Fruit fly (Drosophila melanogaster) whole organism, embryonic: Measurements from ENCODE around the gene CG7806.

Experiments used
- CG10274 ChIP-seq: fragments of 200-800 bp; sonication (Bioruptor generic); optimal IDR thresholded peaks from 3 replicates; lab custom pipeline; 2017; ENCODE audit warnings: missing biosample characterization, mild to moderate bottlenecking, missing genetic modification characterization
- CG10959 ChIP-seq: fragments of 200-800 bp; sonication (Bioruptor generic); IDR thresholded peaks from 2 replicates; pipeline ENCODE4 v1.3.6; 2022; ENCODE audit warnings: missing biosample characterization, missing genetic modification characterization
- CG12104 ChIP-seq: fragments of 200-800 bp; sonication (Bioruptor generic); optimal IDR thresholded peaks from 3 replicates; lab custom pipeline; 2016; ENCODE audit warnings: missing biosample characterization, missing genetic modification characterization
- CG12155 ChIP-seq: fragments of 200-800 bp; sonication (Bioruptor generic); optimal IDR thresholded peaks from 3 replicates; lab custom pipeline; 2016; ENCODE audit warnings: missing biosample characterization, missing genetic modification characterization
- CG12744 ChIP-seq: fragments of 200-800 bp; sonication (Bioruptor generic); optimal IDR thresholded peaks from 2 replicates; lab custom pipeline; 2016; ENCODE audit warnings: missing biosample characterization, missing genetic modification characterization
- CG14050 ChIP-seq: fragments of 200-800 bp; sonication (Bioruptor generic); IDR thresholded peaks from 3 replicates; pipeline ENCODE4 v1.3.6; 2022; ENCODE audit warnings: missing biosample characterization, missing genetic modification characterization
- CG14965 ChIP-seq: fragments of 200-800 bp; sonication (Bioruptor generic); optimal IDR thresholded peaks from 2 replicates; lab custom pipeline; 2016; ENCODE audit warnings: missing biosample characterization, missing genetic modification characterization, borderline replicate concordance
- CG17328 ChIP-seq: fragments of 200-800 bp; sonication (Bioruptor generic); IDR thresholded peaks from 2 replicates; pipeline ENCODE4 v1.3.6; 2022; ENCODE audit warnings: missing biosample characterization, missing genetic modification characterization
- CG17385 ChIP-seq: fragments of 200-800 bp; sonication (Bioruptor generic); optimal IDR thresholded peaks from 3 replicates; lab custom pipeline; 2018; ENCODE audit warnings: missing biosample characterization, mild to moderate bottlenecking, missing genetic modification characterization
- CG2202 ChIP-seq: fragments of 200-800 bp; sonication (Bioruptor generic); optimal IDR thresholded peaks from 2 replicates; lab custom pipeline; 2018; ENCODE audit warnings: missing biosample characterization, mild to moderate bottlenecking, missing genetic modification characterization
- CG2875 ChIP-seq: fragments of 200-800 bp; sonication (Bioruptor generic); optimal IDR thresholded peaks from 2 replicates; lab custom pipeline; 2017; ENCODE audit warnings: missing biosample characterization, mild to moderate bottlenecking, missing genetic modification characterization, missing genetic modification reagents
- CG31441 ChIP-seq: fragments of 200-800 bp; sonication (Bioruptor generic); IDR thresholded peaks from 2 replicates; pipeline ENCODE4 v1.3.6; 2022; ENCODE audit warnings: missing biosample characterization, missing genetic modification characterization
- CG33557 ChIP-seq: fragments of 200-800 bp; sonication (Bioruptor generic); optimal IDR thresholded peaks from 2 replicates; lab custom pipeline; 2019; ENCODE audit warnings: missing biosample characterization, mild to moderate bottlenecking, missing genetic modification characterization, moderate library complexity
- CG3995 ChIP-seq: fragments of 200-800 bp; sonication (Bioruptor generic); optimal IDR thresholded peaks from 3 replicates; lab custom pipeline; 2016; ENCODE audit warnings: missing biosample characterization, missing genetic modification characterization
- CG6854 ChIP-seq: fragments of 200-800 bp; sonication (Bioruptor generic); optimal IDR thresholded peaks from 3 replicates; lab custom pipeline; 2017; ENCODE audit warnings: missing biosample characterization, mild to moderate bottlenecking, missing genetic modification characterization
- CG7963 ChIP-seq: fragments of 200-800 bp; sonication (Bioruptor generic); IDR thresholded peaks from 3 replicates; pipeline ENCODE4 v1.3.6; 2022; ENCODE audit warnings: missing biosample characterization, missing genetic modification characterization; ENCODE audit not compliant: partially characterized antibody
- CG8478 ChIP-seq: fragments of >200 bp; optimal IDR thresholded peaks from 2 replicates; lab custom pipeline; 2018
- CG8765 ChIP-seq: fragments of 200-800 bp; sonication (Bioruptor generic); IDR thresholded peaks from 2 replicates; pipeline ENCODE4 v1.3.6; 2022; ENCODE audit warnings: missing biosample characterization, missing genetic modification characterization
- CG9932 ChIP-seq: fragments of 200-800 bp; sonication (Bioruptor generic); IDR thresholded peaks from 2 replicates; pipeline ENCODE4 v1.3.6; 2022; ENCODE audit warnings: missing biosample characterization, missing genetic modification characterization
- Dfd ChIP-seq, 2 experiments: fragments of >200 bp; optimal IDR thresholded peaks; 2 replicates each; lab custom pipeline; 2017; ENCODE audit warnings: missing biosample characterization in 2 of 2, missing genetic modification characterization in 2 of 2
- Dip2 ChIP-seq: fragments of 200-800 bp; sonication (Bioruptor generic); IDR thresholded peaks from 2 replicates; pipeline ENCODE4 v1.3.6; 2022; ENCODE audit warnings: missing biosample characterization, missing genetic modification characterization
- Mrtf ChIP-seq: fragments of 200-800 bp; sonication (Bioruptor generic); IDR thresholded peaks from 3 replicates; pipeline ENCODE4 v1.3.6; 2022; ENCODE audit warnings: missing biosample characterization, missing genetic modification characterization
- Nf-YA ChIP-seq: fragments of 200-800 bp; sonication (Bioruptor generic); IDR thresholded peaks from 2 replicates; pipeline ENCODE4 v1.3.6; 2022; ENCODE audit warnings: missing biosample characterization, missing genetic modification characterization
- NfI ChIP-seq: fragments of 200-800 bp; sonication (Bioruptor generic); optimal IDR thresholded peaks from 3 replicates; lab custom pipeline; 2018; ENCODE audit warnings: missing biosample characterization, mild to moderate bottlenecking, missing genetic modification characterization, moderate library complexity
- Optix ChIP-seq: fragments of 200-800 bp; sonication (Bioruptor generic); IDR thresholded peaks from 3 replicates; pipeline ENCODE4 v1.3.6; 2022; ENCODE audit warnings: missing biosample characterization, missing genetic modification characterization
- Ravus ChIP-seq: fragments of 200-800 bp; sonication (Bioruptor generic); IDR thresholded peaks from 2 replicates; pipeline ENCODE4 v1.3.6; 2022; ENCODE audit warnings: missing biosample characterization, missing genetic modification characterization
- abd-A ChIP-seq: fragments of 200-800 bp; sonication (Bioruptor generic); optimal IDR thresholded peaks from 3 replicates; lab custom pipeline; 2019; ENCODE audit warnings: missing biosample characterization, mild to moderate bottlenecking, missing genetic modification characterization, moderate library complexity
- cato ChIP-seq: fragments of 200-800 bp; sonication (Bioruptor generic); optimal IDR thresholded peaks from 2 replicates; lab custom pipeline; 2016; ENCODE audit warnings: missing biosample characterization, missing genetic modification characterization, borderline replicate concordance
- chn ChIP-seq: fragments of 200-800 bp; sonication (Bioruptor generic); optimal IDR thresholded peaks from 2 replicates; lab custom pipeline; 2016; ENCODE audit warnings: missing biosample characterization, missing genetic modification characterization
- da ChIP-seq: fragments of 200-800 bp; sonication (Bioruptor generic); optimal IDR thresholded peaks from 2 replicates; lab custom pipeline; 2016; ENCODE audit warnings: missing biosample characterization, missing genetic modification characterization
- fd102C ChIP-seq: fragments of 200-800 bp; sonication (Bioruptor generic); optimal IDR thresholded peaks from 2 replicates; lab custom pipeline; 2018; ENCODE audit warnings: missing biosample characterization, mild to moderate bottlenecking, missing genetic modification characterization, moderate library complexity
- gem ChIP-seq: fragments of 200-800 bp; sonication (Bioruptor generic); optimal IDR thresholded peaks from 2 replicates; lab custom pipeline; 2019; ENCODE audit warnings: missing biosample characterization, mild to moderate bottlenecking, missing genetic modification characterization, moderate library complexity
- gsb-n ChIP-seq: fragments of 200-800 bp; sonication (Bioruptor generic); optimal IDR thresholded peaks from 3 replicates; lab custom pipeline; 2018; ENCODE audit warnings: missing biosample characterization, mild to moderate bottlenecking, missing genetic modification characterization
- hb ChIP-seq: fragments of 200-800 bp; sonication (Bioruptor generic); IDR thresholded peaks from 3 replicates; pipeline ENCODE4 v1.3.6; 2022; ENCODE audit warnings: missing biosample characterization, missing genetic modification characterization; ENCODE audit not compliant: partially characterized antibody
- ind ChIP-seq: fragments of 200-800 bp; sonication (Bioruptor generic); optimal IDR thresholded peaks from 3 replicates; lab custom pipeline; 2016; ENCODE audit warnings: missing biosample characterization, missing genetic modification characterization
- inv ChIP-seq: fragments of 200-800 bp; sonication (Bioruptor generic); IDR thresholded peaks from 2 replicates; pipeline ENCODE4 v1.3.6; 2022; ENCODE audit warnings: missing biosample characterization, missing genetic modification characterization; ENCODE audit not compliant: partially characterized antibody
- jumu ChIP-seq: fragments of 200-800 bp; sonication (Bioruptor generic); optimal IDR thresholded peaks from 3 replicates; lab custom pipeline; 2016; ENCODE audit warnings: missing biosample characterization, missing genetic modification characterization
- lola ChIP-seq, 3 experiments: fragments of >200 bp in 2 of 3; fragments of 200-800 bp in 1 of 3; sonication (Bioruptor generic) in 1 of 3; optimal IDR thresholded peaks; 2 replicates each; lab custom pipeline; 2017 to 2019; ENCODE audit warnings: missing biosample characterization in 3 of 3, missing genetic modification characterization in 3 of 3, mild to moderate bottlenecking in 1 of 3, moderate library complexity in 1 of 3
- nerfin-2 ChIP-seq: fragments of 200-800 bp; sonication (Bioruptor generic); IDR thresholded peaks from 2 replicates; pipeline ENCODE4 v1.3.6; 2022; ENCODE audit warnings: missing biosample characterization, missing genetic modification characterization; ENCODE audit not compliant: partially characterized antibody
- nmo ChIP-seq: fragments of 200-800 bp; sonication (Bioruptor generic); optimal IDR thresholded peaks from 2 replicates; lab custom pipeline; 2018; ENCODE audit warnings: missing biosample characterization, mild to moderate bottlenecking, missing genetic modification characterization, moderate library complexity
- p53 ChIP-seq: fragments of 200-800 bp; sonication (Bioruptor generic); optimal IDR thresholded peaks from 2 replicates; lab custom pipeline; 2016; ENCODE audit warnings: missing biosample characterization, missing genetic modification characterization
- pita ChIP-seq: fragments of 200-800 bp; sonication (Bioruptor generic); optimal IDR thresholded peaks from 2 replicates; lab custom pipeline; 2017; ENCODE audit warnings: missing biosample characterization, mild to moderate bottlenecking, missing genetic modification characterization
- repo ChIP-seq: fragments of 200-800 bp; sonication (Bioruptor generic); optimal IDR thresholded peaks from 2 replicates; lab custom pipeline; 2016; ENCODE audit warnings: missing biosample characterization, missing genetic modification characterization
- salm ChIP-seq: fragments of 200-800 bp; sonication (Bioruptor generic); optimal IDR thresholded peaks from 2 replicates; lab custom pipeline; 2018; ENCODE audit warnings: missing biosample characterization, mild to moderate bottlenecking, missing genetic modification characterization
- scrt ChIP-seq: fragments of 200-800 bp; sonication (Bioruptor generic); optimal IDR thresholded peaks from 2 replicates; lab custom pipeline; 2018; ENCODE audit warnings: missing biosample characterization, mild to moderate bottlenecking, missing genetic modification characterization, moderate library complexity
- sim ChIP-seq: fragments of 200-800 bp; sonication (Bioruptor generic); IDR thresholded peaks from 2 replicates; pipeline ENCODE4 v1.3.6; 2022; ENCODE audit warnings: missing biosample characterization, missing genetic modification characterization
- ssp ChIP-seq: fragments of 200-800 bp; sonication (Bioruptor generic); IDR thresholded peaks from 2 replicates; pipeline ENCODE4 v1.3.6; 2022; ENCODE audit warnings: missing biosample characterization, missing genetic modification characterization
- usp ChIP-seq: fragments of >200 bp; optimal IDR thresholded peaks from 2 replicates; lab custom pipeline; 2017; ENCODE audit warnings: missing biosample characterization, missing genetic modification characterization
- vvl ChIP-seq: fragments of 200-800 bp; sonication (Bioruptor generic); IDR thresholded peaks from 2 replicates; pipeline ENCODE4 v1.3.6; 2022; ENCODE audit warnings: missing biosample characterization, missing genetic modification characterization
- wek ChIP-seq: fragments of 200-800 bp; sonication (Bioruptor generic); optimal IDR thresholded peaks from 3 replicates; lab custom pipeline; 2018; ENCODE audit warnings: missing biosample characterization, mild to moderate bottlenecking, missing genetic modification characterization, moderate library complexity
- zfh1 ChIP-seq: fragments of 200-800 bp; sonication (Bioruptor generic); IDR thresholded peaks from 3 replicates; pipeline ENCODE4 v1.3.6; 2022; ENCODE audit warnings: missing biosample characterization, missing genetic modification characterization

The CG7806 gene

dm6 chr2L:8266145-8266544 is 45.1 kb upstream of the CG7806 start (continued):
- TF ChIP-seq CG14050 (GFP tag; lab: Robert Waterston, UW) (no peak), CG17385 (GFP tag; lab: Kevin White, UChicago) (peak; percentile 53), CG2875 (GFP tag; lab: Kevin White, UChicago) (peak; percentile 45), zfh1 (peak; percentile 53; the same call in 1 of the 3 replicates), CG2202 (no peak), p53 (GFP tag; lab: Kevin White, UChicago) (no peak), abd-A (tag; lab: Kevin White, UChicago) (no peak), CG14965 (no peak), CG17328 (GFP tag; lab: Robert Waterston, UW) (0 out of 2 replicates have a peak, but pooled peaks have one; percentile 23), CG8765 (GFP tag; lab: Robert Waterston, UW) (no peak), nmo (GFP tag; lab: Kevin White, UChicago) (peak; percentile 74), pita (GFP tag; lab: Kevin White, UChicago) (no peak), ind (GFP tag; lab: Kevin White, UChicago) (peak; percentile 1), ssp (no peak), inv (GFP tag; lab: Robert Waterston, UW) (no peak), repo (GFP tag; lab: Kevin White, UChicago) (no peak), CG10959 (no peak), scrt (peak; percentile 22), Optix (GFP tag; lab: Robert Waterston, UW) (no peak), vvl (peak; percentile 66), Dip2 (GFP tag; lab: Robert Waterston, UW) (no peak; the same call in 1 of the 2 replicates), chn (GFP tag; lab: Kevin White, UChicago) (no peak), gem (tag; lab: Kevin White, UChicago) (peak; percentile 86), Dfd (GFP tag; optimal IDR thresholded peaks at IDR 0.05; lab: Kevin White, UChicago) (no peak), CG8478 (lab: Kevin White, UChicago) (no peak), gsb-n (tag; lab: Kevin White, UChicago) (peak; percentile 28), CG10274 (GFP tag; lab: Kevin White, UChicago) (no peak), CG7963 (GFP tag; lab: Robert Waterston, UW) (no peak), hb (GFP tag; lab: Robert Waterston, UW) (no peak), CG9932 (GFP tag; lab: Robert Waterston, UW) (no peak), NfI (GFP tag; lab: Kevin White, UChicago) (no peak), CG31441 (GFP tag; lab: Robert Waterston, UW) (peak; percentile 83), salm (tag; lab: Kevin White, UChicago) (no peak), nerfin-2 (GFP tag; lab: Robert Waterston, UW) (no peak), jumu (GFP tag; lab: Kevin White, UChicago) (no peak), fd102C (GFP tag; lab: Kevin White, UChicago) (no peak), Ravus (GFP tag; lab: Robert Waterston, UW) (no peak), cato (no peak), sim (GFP tag; lab: Robert Waterston, UW) (0 out of 2 replicates have a peak, but pooled peaks have one; percentile 21), wek (GFP tag; lab: Kevin White, UChicago) (no peak), Mrtf (peak; percentile 51; the same call in 1 of the 3 replicates), CG3995 (GFP tag; lab: Kevin White, UChicago) (no peak), CG12104 (peak; percentile 55), usp (GFP tag; lab: Kevin White, UChicago) (no peak), CG33557 (GFP tag; lab: Kevin White, UChicago) (no peak), CG12155 (no peak), da (GFP tag; lab: Kevin White, UChicago) (no peak), lola (GFP tag; optimal IDR thresholded peaks at IDR 0.05; lab: Kevin White, UChicago) (peak in 1 of 3 experiments; percentile 29), Nf-YA (GFP tag; lab: Robert Waterston, UW) (no peak), CG6854 (GFP tag; lab: Kevin White, UChicago) (peak; percentile 14), CG12744 (GFP tag; lab: Kevin White, UChicago) (no peak)
